Fruit fly (Drosophila melanogaster) whole organism, embryonic: ENCODE results near the gene CG2652.

ENCODE experiments used
- Ada2b ChIP-seq: fragments of 200-800 bp; sonication (Bioruptor generic); IDR thresholded peaks from 2 replicates; pipeline ENCODE4 v1.3.6; 2022; ENCODE audit warnings: missing biosample characterization, missing genetic modification characterization
- Aef1 ChIP-seq: fragments of 200-800 bp; sonication (Bioruptor generic); IDR thresholded peaks from 3 replicates; pipeline ENCODE4 v1.3.6; 2022; ENCODE audit warnings: missing biosample characterization, missing genetic modification characterization
- CG10543 ChIP-seq: fragments of 200-800 bp; sonication (Bioruptor generic); optimal IDR thresholded peaks from 3 replicates; lab custom pipeline; 2017; ENCODE audit warnings: missing biosample characterization, mild to moderate bottlenecking, missing genetic modification characterization, moderate library complexity
- CG10654 ChIP-seq: fragments of 200-800 bp; sonication (Bioruptor generic); optimal IDR thresholded peaks from 2 replicates; lab custom pipeline; 2016; ENCODE audit warnings: missing biosample characterization, missing genetic modification characterization
- CG10979 ChIP-seq: fragments of 200-800 bp; sonication (Bioruptor generic); optimal IDR thresholded peaks from 2 replicates; lab custom pipeline; 2018; ENCODE audit warnings: missing biosample characterization, mild to moderate bottlenecking, missing genetic modification characterization, moderate library complexity
- CG11093 ChIP-seq: fragments of 200-800 bp; sonication (Bioruptor generic); IDR thresholded peaks from 3 replicates; pipeline ENCODE4 v1.3.6; 2022; ENCODE audit warnings: missing biosample characterization, missing genetic modification characterization
- CG13123 ChIP-seq: fragments of 200-800 bp; sonication (Bioruptor generic); optimal IDR thresholded peaks from 2 replicates; lab custom pipeline; 2016; ENCODE audit warnings: missing biosample characterization, missing genetic modification characterization
- CG14014 ChIP-seq: fragments of 200-800 bp; sonication (Bioruptor generic); IDR thresholded peaks from 2 replicates; pipeline ENCODE4 v1.3.6; 2022; ENCODE audit warnings: missing biosample characterization, missing genetic modification characterization
- CG15073 ChIP-seq: fragments of 200-800 bp; sonication (Bioruptor generic); optimal IDR thresholded peaks from 2 replicates; lab custom pipeline; 2016; ENCODE audit warnings: missing biosample characterization, missing genetic modification characterization
- CG15479 ChIP-seq: fragments of 200-800 bp; sonication (Bioruptor generic); optimal IDR thresholded peaks from 3 replicates; lab custom pipeline; 2019; ENCODE audit warnings: missing biosample characterization, mild to moderate bottlenecking, missing genetic modification characterization, moderate library complexity
- CG18599 ChIP-seq: fragments of 200-800 bp; sonication (Bioruptor generic); optimal IDR thresholded peaks from 3 replicates; lab custom pipeline; 2017; ENCODE audit warnings: missing biosample characterization, missing genetic modification characterization, mild to moderate bottlenecking, moderate library complexity, missing genetic modification reagents
- CG18764 ChIP-seq: fragments of 200-800 bp; sonication (Bioruptor generic); optimal IDR thresholded peaks from 3 replicates; lab custom pipeline; 2016; ENCODE audit warnings: missing biosample characterization, missing genetic modification characterization
- CG2712 ChIP-seq: fragments of 200-800 bp; optimal IDR thresholded peaks from 3 replicates; lab custom pipeline; 2019; ENCODE audit warnings: missing biosample characterization, mild to moderate bottlenecking, missing genetic modification characterization, moderate library complexity
- CG4820 ChIP-seq: fragments of 200-800 bp; sonication (Bioruptor generic); optimal IDR thresholded peaks from 3 replicates; lab custom pipeline; 2016; ENCODE audit warnings: missing biosample characterization, missing genetic modification characterization
- CG9437 ChIP-seq: fragments of 200-800 bp; sonication (Bioruptor generic); optimal IDR thresholded peaks from 2 replicates; lab custom pipeline; 2018; ENCODE audit warnings: missing biosample characterization, mild to moderate bottlenecking, missing genetic modification characterization
- CG9609 ChIP-seq: fragments of 200-800 bp; sonication (Bioruptor generic); optimal IDR thresholded peaks from 3 replicates; lab custom pipeline; 2016; ENCODE audit warnings: missing biosample characterization, missing genetic modification characterization
- Ets97D ChIP-seq: fragments of 200-800 bp; sonication (Bioruptor generic); optimal IDR thresholded peaks from 3 replicates; lab custom pipeline; 2016; ENCODE audit warnings: missing biosample characterization, missing genetic modification characterization
- HLH54F ChIP-seq: fragments of 200-800 bp; sonication (Bioruptor generic); optimal IDR thresholded peaks from 3 replicates; lab custom pipeline; 2016; ENCODE audit warnings: missing biosample characterization, missing genetic modification characterization
- Hsf ChIP-seq: fragments of 200-800 bp; sonication (Bioruptor generic); optimal IDR thresholded peaks from 3 replicates; lab custom pipeline; 2016; ENCODE audit warnings: missing biosample characterization, missing genetic modification characterization
- MBD-R2 ChIP-seq: fragments of 200-800 bp; sonication (Bioruptor generic); IDR thresholded peaks from 2 replicates; pipeline ENCODE4 v1.3.6; 2022; ENCODE audit warnings: missing biosample characterization, missing genetic modification characterization
- NC2α ChIP-seq: fragments of 200-800 bp; sonication (Bioruptor generic); optimal IDR thresholded peaks from 2 replicates; lab custom pipeline; 2016; ENCODE audit warnings: missing biosample characterization, missing genetic modification characterization
- NC2β ChIP-seq: fragments of 200-800 bp; sonication (Bioruptor generic); optimal IDR thresholded peaks from 2 replicates; lab custom pipeline; 2016; ENCODE audit warnings: missing biosample characterization, missing genetic modification characterization
- NFAT ChIP-seq: fragments of 200-800 bp; sonication (Bioruptor generic); IDR thresholded peaks from 2 replicates; pipeline ENCODE4 v1.3.6; 2022; ENCODE audit warnings: missing biosample characterization, missing genetic modification characterization
- NfI ChIP-seq: fragments of 200-800 bp; sonication (Bioruptor generic); optimal IDR thresholded peaks from 3 replicates; lab custom pipeline; 2018; ENCODE audit warnings: missing biosample characterization, mild to moderate bottlenecking, missing genetic modification characterization, moderate library complexity
- Optix ChIP-seq: fragments of 200-800 bp; sonication (Bioruptor generic); IDR thresholded peaks from 3 replicates; pipeline ENCODE4 v1.3.6; 2022; ENCODE audit warnings: missing biosample characterization, missing genetic modification characterization
- PHDP ChIP-seq: fragments of 200-800 bp; sonication (Bioruptor generic); optimal IDR thresholded peaks from 3 replicates; lab custom pipeline; 2018; ENCODE audit warnings: missing biosample characterization, mild to moderate bottlenecking, missing genetic modification characterization, moderate library complexity
- Six4 ChIP-seq: fragments of 200-800 bp; sonication (Bioruptor generic); optimal IDR thresholded peaks from 2 replicates; lab custom pipeline; 2016; ENCODE audit warnings: missing biosample characterization, missing genetic modification characterization
- bsh ChIP-seq, 2 experiments: fragments of 200-800 bp; sonication (Bioruptor generic); optimal IDR thresholded peaks; 2 replicates each; lab custom pipeline; 2017 to 2018; ENCODE audit warnings: mild to moderate bottlenecking in 2 of 2, missing biosample characterization in 2 of 2, missing genetic modification characterization in 2 of 2, moderate library complexity in 1 of 2
- cad ChIP-seq: fragments of >200 bp; optimal IDR thresholded peaks from 2 replicates; lab custom pipeline; 2017; ENCODE audit warnings: missing biosample characterization, missing genetic modification characterization
- chn ChIP-seq: fragments of 200-800 bp; sonication (Bioruptor generic); optimal IDR thresholded peaks from 2 replicates; lab custom pipeline; 2016; ENCODE audit warnings: missing biosample characterization, missing genetic modification characterization
- corto ChIP-seq: fragments of 200-800 bp; sonication (Bioruptor generic); optimal IDR thresholded peaks from 2 replicates; lab custom pipeline; 2016; ENCODE audit warnings: missing biosample characterization, mild to moderate bottlenecking, missing genetic modification characterization, moderate library complexity
- cwo ChIP-seq: fragments of 200-800 bp; sonication (Bioruptor generic); optimal IDR thresholded peaks from 3 replicates; lab custom pipeline; 2017; ENCODE audit warnings: missing biosample characterization, missing genetic modification characterization, mild to moderate bottlenecking, moderate library complexity, missing genetic modification reagents
- da ChIP-seq: fragments of 200-800 bp; sonication (Bioruptor generic); optimal IDR thresholded peaks from 2 replicates; lab custom pipeline; 2016; ENCODE audit warnings: missing biosample characterization, missing genetic modification characterization
- esg ChIP-seq: fragments of 200-800 bp; sonication (Bioruptor generic); conservative IDR thresholded peaks from 2 replicates; pipeline ENCODE4 v1.3.6; 2022; ENCODE audit warnings: missing biosample characterization, missing genetic modification characterization
- fd64A ChIP-seq: fragments of 200-800 bp; sonication (Bioruptor generic); optimal IDR thresholded peaks from 3 replicates; lab custom pipeline; 2018; ENCODE audit warnings: missing biosample characterization, mild to moderate bottlenecking, missing genetic modification characterization
- fu2 ChIP-seq: fragments of 200-800 bp; sonication (Bioruptor generic); optimal IDR thresholded peaks from 2 replicates; lab custom pipeline; 2016; ENCODE audit warnings: missing biosample characterization, missing genetic modification characterization
- gt ChIP-seq: fragments of 200-800 bp; sonication (Bioruptor generic); IDR thresholded peaks from 2 replicates; pipeline ENCODE4 v1.3.6; 2022; ENCODE audit warnings: missing biosample characterization, missing genetic modification characterization
- hb ChIP-seq: fragments of 200-800 bp; sonication (Bioruptor generic); IDR thresholded peaks from 3 replicates; pipeline ENCODE4 v1.3.6; 2022; ENCODE audit warnings: missing biosample characterization, missing genetic modification characterization; ENCODE audit not compliant: partially characterized antibody
- jumu ChIP-seq: fragments of 200-800 bp; sonication (Bioruptor generic); optimal IDR thresholded peaks from 3 replicates; lab custom pipeline; 2016; ENCODE audit warnings: missing biosample characterization, missing genetic modification characterization
- pho ChIP-seq: fragments of 200-800 bp; sonication (Bioruptor generic); optimal IDR thresholded peaks from 2 replicates; lab custom pipeline; 2016; ENCODE audit warnings: missing biosample characterization, missing genetic modification characterization
- prd ChIP-seq, 3 experiments: fragments of >200 bp in 2 of 3; fragments of 200-800 bp in 1 of 3; sonication (Bioruptor generic) in 1 of 3; optimal IDR thresholded peaks in 2 of 3; IDR thresholded peaks in 1 of 3; 2 replicates in 2 of 3; 3 replicates in 1 of 3; pipeline versions ENCODE4 v1.3.6 to Lab custom; 2017 to 2022; ENCODE audit warnings: missing biosample characterization in 1 of 3, missing genetic modification characterization in 1 of 3
- sd ChIP-seq: fragments of 200-800 bp; sonication (Bioruptor generic); optimal IDR thresholded peaks from 3 replicates; lab custom pipeline; 2018; ENCODE audit warnings: missing biosample characterization, mild to moderate bottlenecking, missing genetic modification characterization, moderate library complexity
- sens-2 ChIP-seq: fragments of 200-800 bp; sonication (Bioruptor generic); IDR thresholded peaks from 2 replicates; pipeline ENCODE4 v1.3.6; 2022; ENCODE audit warnings: missing biosample characterization, missing genetic modification characterization
- sima ChIP-seq: fragments of 200-800 bp; sonication (Bioruptor generic); optimal IDR thresholded peaks from 2 replicates; lab custom pipeline; 2016; ENCODE audit warnings: missing biosample characterization, missing genetic modification characterization
- tap ChIP-seq: fragments of 200-800 bp; optimal IDR thresholded peaks from 3 replicates; lab custom pipeline; 2019; ENCODE audit warnings: missing biosample characterization, mild to moderate bottlenecking, missing genetic modification characterization, moderate library complexity
- tin ChIP-seq: fragments of 200-800 bp; sonication (Bioruptor generic); optimal IDR thresholded peaks from 3 replicates; lab custom pipeline; 2016; ENCODE audit warnings: missing biosample characterization, missing genetic modification characterization
- toy ChIP-seq: fragments of 200-800 bp; sonication (Bioruptor generic); IDR thresholded peaks from 2 replicates; pipeline ENCODE4 v1.3.6; 2022; ENCODE audit warnings: missing biosample characterization, missing genetic modification characterization
- vvl ChIP-seq: fragments of 200-800 bp; sonication (Bioruptor generic); IDR thresholded peaks from 2 replicates; pipeline ENCODE4 v1.3.6; 2022; ENCODE audit warnings: missing biosample characterization, missing genetic modification characterization
- zen2 ChIP-seq: fragments of 200-800 bp; sonication (Bioruptor generic); IDR thresholded peaks from 3 replicates; pipeline ENCODE4 v1.3.6; 2022; ENCODE audit warnings: missing biosample characterization, missing genetic modification characterization; ENCODE audit not compliant: partially characterized antibody

Gene CG2652

dm6 chrX:2646022-2646761, 36.5 kb downstream of the CG2652 start (continued):
- TF ChIP-seq CG15073 (GFP tag; lab: Kevin White, UChicago): peak; percentile 81
- no peak for TF ChIP-seq CG15479 (GFP tag; lab: Kevin White, UChicago)
- peak; percentile 79 for TF ChIP-seq sima (GFP tag; lab: Kevin White, UChicago)
- TF ChIP-seq corto: peak; percentile 92
- TF ChIP-seq Ets97D (GFP tag; lab: Kevin White, UChicago): peak; percentile 80
- peak; percentile 98 for TF ChIP-seq CG14014
- TF ChIP-seq tap (tag; lab: Kevin White, UChicago): peak; percentile 95
- TF ChIP-seq NC2α (GFP tag; lab: Kevin White, UChicago): peak; percentile 95
- peak; percentile 96 for TF ChIP-seq CG11093
- no peak; the same call in 2 of the 3 replicates for TF ChIP-seq zen2 (GFP tag; lab: Robert Waterston, UW)
- TF ChIP-seq hb: peak; percentile 60; the same call in 1 of the 3 replicates
- TF ChIP-seq vvl: peak; percentile 98
- TF ChIP-seq jumu: peak; percentile 97
- TF ChIP-seq tin (GFP tag; lab: Kevin White, UChicago): peak; percentile 94
- peak; percentile 90 for TF ChIP-seq sd (tag; lab: Kevin White, UChicago)
- TF ChIP-seq prd (optimal IDR thresholded peaks at IDR 0.05; lab: Kevin White, UChicago): no peak
- TF ChIP-seq prd (GFP tag; IDR thresholded peaks at IDR 0.05; lab: Robert Waterston, UW): peak; percentile 97
- peak; percentile 96 for TF ChIP-seq pho (GFP tag; lab: Kevin White, UChicago)
- TF ChIP-seq CG9609 (GFP tag; lab: Kevin White, UChicago): peak; percentile 97
- TF ChIP-seq CG10654 (GFP tag; lab: Kevin White, UChicago): peak; percentile 93
- peak; percentile 96 for TF ChIP-seq Optix (GFP tag; lab: Robert Waterston, UW)
- peak; percentile 98 for TF ChIP-seq CG10543 (GFP tag; lab: Kevin White, UChicago)
- peak; percentile 78 for TF ChIP-seq gt
- TF ChIP-seq Six4 (GFP tag; lab: Kevin White, UChicago): peak; percentile 93
- peak; percentile 94 for TF ChIP-seq CG10979 (tag; lab: Kevin White, UChicago)
- TF ChIP-seq CG18764: peak; percentile 91
- peak; percentile 84 for TF ChIP-seq toy
- peak; percentile 97 for TF ChIP-seq Hsf (GFP tag; lab: Kevin White, UChicago)
- peak; percentile 97 for TF ChIP-seq cwo (GFP tag; lab: Kevin White, UChicago)
- peak; percentile 94 for TF ChIP-seq Aef1 (GFP tag; lab: Robert Waterston, UW)
- TF ChIP-seq CG18599 (GFP tag; lab: Kevin White, UChicago): peak; percentile 98
- peak; percentile 96 for TF ChIP-seq fu2 (GFP tag; lab: Kevin White, UChicago)
- peak; percentile 92 for TF ChIP-seq NFAT
- peak; percentile 90 for TF ChIP-seq CG13123
- peak; percentile 92 for TF ChIP-seq MBD-R2
- peak; percentile 88 for TF ChIP-seq fd64A (GFP tag; lab: Kevin White, UChicago)
- TF ChIP-seq chn (GFP tag; lab: Kevin White, UChicago): peak; percentile 96
- TF ChIP-seq bsh (GFP tag; optimal IDR thresholded peaks at IDR 0.05; lab: Kevin White, UChicago): peak; percentile 97 to 98
- peak; percentile 90 for TF ChIP-seq sens-2 (GFP tag; lab: Robert Waterston, UW)
- peak; percentile 96 for TF ChIP-seq HLH54F (GFP tag; lab: Kevin White, UChicago)
- peak; percentile 97 for TF ChIP-seq CG2712 (tag; lab: Kevin White, UChicago)
- TF ChIP-seq PHDP (tag; lab: Kevin White, UChicago): peak; percentile 98
- peak; percentile 95 for TF ChIP-seq Ada2b (GFP tag; lab: Robert Waterston, UW)
- TF ChIP-seq CG4820 (GFP tag; lab: Kevin White, UChicago): peak; percentile 93
- TF ChIP-seq NfI (GFP tag; lab: Kevin White, UChicago): peak; percentile 97
- TF ChIP-seq NC2β (GFP tag; lab: Kevin White, UChicago): peak; percentile 96
- TF ChIP-seq CG9437: peak; percentile 92
- TF ChIP-seq da (GFP tag; lab: Kevin White, UChicago): peak; percentile 92
- TF ChIP-seq esg (GFP tag; lab: Robert Waterston, UW): peak; percentile 96
- TF ChIP-seq cad (GFP tag; lab: Kevin White, UChicago): no peak
